Worm (Caenorhabditis elegans): ENCODE data around the gene sel-15.

- no peak for TF ChIP-seq rnt-1 (tag; optimal IDR thresholded peaks at IDR 0.05)
- no peak for TF ChIP-seq ceh-8 (GFP tag; optimal IDR thresholded peaks at IDR 0.05)
- TF ChIP-seq ceh-90 (tag; optimal IDR thresholded peaks at IDR 0.05), result no peak
- no peak for TF ChIP-seq fkh-4 (tag; optimal IDR thresholded peaks at IDR 0.05; ENCODE audit: borderline replicate concordance)
- TF ChIP-seq elt-3 (tag; optimal IDR thresholded peaks at IDR 0.05), result no peak
- TF ChIP-seq ztf-4 (tag; optimal IDR thresholded peaks at IDR 0.05), result no peak
- no peak for TF ChIP-seq unc-130 (tag; optimal IDR thresholded peaks at IDR 0.05)
- no peak for TF ChIP-seq pqm-1 (tag; optimal IDR thresholded peaks at IDR 0.05)
- TF ChIP-seq alr-1 (tag; optimal IDR thresholded peaks at IDR 0.05; ENCODE audit: borderline replicate concordance), result no peak
- no peak for TF ChIP-seq zag-1 (tag; optimal IDR thresholded peaks at IDR 0.05)
- TF ChIP-seq nhr-76 (tag; optimal IDR thresholded peaks at IDR 0.05), result no peak
- TF ChIP-seq lin-13 (GFP tag; optimal IDR thresholded peaks at IDR 0.05), result no peak
Measured at ce11 chrIII:654365-654764, 41.9 kb downstream of the sel-15 start.

All from whole organism, L1 larva.